Fruit fly (Drosophila melanogaster): Measurements from ENCODE around the gene Hmx.

Gene Hmx

dm6 chr3R:17558630-17559029 lies at the start of gene Hmx:
Hmx (plus strand) TSS chr3R:17558930.
- TF ChIP-seq Myc (optimal IDR thresholded peaks at IDR 0.05) (no peak), Sin3A (optimal IDR thresholded peaks at IDR 0.05) (no peak), insv (optimal IDR thresholded peaks at IDR 0.05) (no peak), h (optimal IDR thresholded peaks at IDR 0.05) (no peak), psq (optimal IDR thresholded peaks at IDR 0.05) (no peak), ttk (optimal IDR thresholded peaks at IDR 0.05) (no peak)

dm6 chr3R:17526059-17526592 lies 32.6 kb upstream of the Hmx start:
- TF ChIP-seq ttk (optimal IDR thresholded peaks at IDR 0.05) (no peak), Myc (optimal IDR thresholded peaks at IDR 0.05) (no peak), psq (optimal IDR thresholded peaks at IDR 0.05) (no peak), insv (optimal IDR thresholded peaks at IDR 0.05) (no peak), h (optimal IDR thresholded peaks at IDR 0.05) (no peak), Sin3A (optimal IDR thresholded peaks at IDR 0.05) (no peak)

dm6 chr3R:17530400-17530799 lies 28.3 kb upstream of the Hmx start:
- TF ChIP-seq Sin3A (optimal IDR thresholded peaks at IDR 0.05), result no peak
- TF ChIP-seq ttk (optimal IDR thresholded peaks at IDR 0.05), result no peak
- TF ChIP-seq Myc (optimal IDR thresholded peaks at IDR 0.05), result no peak
- TF ChIP-seq insv (optimal IDR thresholded peaks at IDR 0.05), result no peak
- no peak for TF ChIP-seq psq (optimal IDR thresholded peaks at IDR 0.05)
- no peak for TF ChIP-seq h (optimal IDR thresholded peaks at IDR 0.05)

dm6 chr3R:17534325-17535105 lies 24.2 kb upstream of the Hmx start, which contains the start of the genes CG5823 and P5cr-2:
CG5823 (minus strand) TSS chr3R:17534587.
P5cr-2 (plus strand) TSS chr3R:17534815.
- TF ChIP-seq h (optimal IDR thresholded peaks at IDR 0.05) (no peak), psq (optimal IDR thresholded peaks at IDR 0.05) (no peak), insv (optimal IDR thresholded peaks at IDR 0.05) (no peak), Myc (optimal IDR thresholded peaks at IDR 0.05) (no peak), ttk (optimal IDR thresholded peaks at IDR 0.05) (no peak), Sin3A (optimal IDR thresholded peaks at IDR 0.05) (no peak)

- TF ChIP-seq ttk (optimal IDR thresholded peaks at IDR 0.05) (no peak), Myc (optimal IDR thresholded peaks at IDR 0.05) (no peak), Sin3A (optimal IDR thresholded peaks at IDR 0.05) (no peak), psq (optimal IDR thresholded peaks at IDR 0.05) (no peak)
These were observed 23.5 kb upstream of the Hmx start for dm6 chr3R:17535106-17535764.

dm6 chr3R:17536594-17537158 lies 22.1 kb upstream of the Hmx start:
- TF ChIP-seq insv (optimal IDR thresholded peaks at IDR 0.05) (no peak), Myc (optimal IDR thresholded peaks at IDR 0.05) (no peak), psq (optimal IDR thresholded peaks at IDR 0.05) (no peak), Sin3A (optimal IDR thresholded peaks at IDR 0.05) (no peak), ttk (optimal IDR thresholded peaks at IDR 0.05) (no peak), h (optimal IDR thresholded peaks at IDR 0.05) (no peak)

dm6 chr3R:17539789-17540496 lies 18.8 kb upstream of the Hmx start, which contains the start of gene SF1:
SF1 (plus strand) TSS chr3R:17540421.
- TF ChIP-seq ttk (optimal IDR thresholded peaks at IDR 0.05) (no peak), Myc (optimal IDR thresholded peaks at IDR 0.05) (no peak), insv (optimal IDR thresholded peaks at IDR 0.05) (no peak), Sin3A (optimal IDR thresholded peaks at IDR 0.05) (no peak), psq (optimal IDR thresholded peaks at IDR 0.05) (no peak), h (optimal IDR thresholded peaks at IDR 0.05) (no peak)

dm6 chr3R:17540497-17540822 lies 18.3 kb upstream of the Hmx start:
- TF ChIP-seq psq (optimal IDR thresholded peaks at IDR 0.05) (no peak), Myc (optimal IDR thresholded peaks at IDR 0.05) (no peak), ttk (optimal IDR thresholded peaks at IDR 0.05) (no peak)

- TF ChIP-seq Sin3A (optimal IDR thresholded peaks at IDR 0.05) (no peak), insv (optimal IDR thresholded peaks at IDR 0.05) (no peak), psq (optimal IDR thresholded peaks at IDR 0.05) (no peak), h (optimal IDR thresholded peaks at IDR 0.05) (no peak), ttk (optimal IDR thresholded peaks at IDR 0.05) (no peak), Myc (optimal IDR thresholded peaks at IDR 0.05) (no peak)
These were observed 14.1 kb upstream of the Hmx start for dm6 chr3R:17544594-17544993.

- TF ChIP-seq h (optimal IDR thresholded peaks at IDR 0.05), result no peak
- no peak for TF ChIP-seq Sin3A (optimal IDR thresholded peaks at IDR 0.05)
- no peak for TF ChIP-seq Myc (optimal IDR thresholded peaks at IDR 0.05)
- no peak for TF ChIP-seq insv (optimal IDR thresholded peaks at IDR 0.05)
- no peak for TF ChIP-seq psq (optimal IDR thresholded peaks at IDR 0.05)
- no peak for TF ChIP-seq ttk (optimal IDR thresholded peaks at IDR 0.05)
These were observed 12.5 kb upstream of the Hmx start, which contains the start of gene Prx3 for dm6 chr3R:17546115-17546705. Prx3 (minus strand) TSS chr3R:17546531.

dm6 chr3R:17549985-17550384 lies 8.7 kb upstream of the Hmx start:
- TF ChIP-seq h (optimal IDR thresholded peaks at IDR 0.05), result no peak
- no peak for TF ChIP-seq Myc (optimal IDR thresholded peaks at IDR 0.05)
- TF ChIP-seq ttk (optimal IDR thresholded peaks at IDR 0.05), result no peak
- no peak for TF ChIP-seq psq (optimal IDR thresholded peaks at IDR 0.05)
- no peak for TF ChIP-seq Sin3A (optimal IDR thresholded peaks at IDR 0.05)
- TF ChIP-seq insv (optimal IDR thresholded peaks at IDR 0.05), result no peak

Data from Kc167 (cell line).